Worm (Caenorhabditis elegans) whole organism, midembryonic: Measurements from ENCODE around the gene dhs-25.

Experiments
- T22C8.4 ChIP-seq: fragments of 200-800 bp; sonication (Bioruptor generic); IDR thresholded peaks from 2 replicates; pipeline ENCODE4 v1.3.6; 2022; ENCODE audit warnings: missing genetic modification characterization, missing compliant biosample characterization
- flt-1 ChIP-seq: fragments of 200-800 bp; sonication (Bioruptor generic); IDR thresholded peaks from 2 replicates; pipeline ENCODE4 v1.3.6; 2022; ENCODE audit warnings: missing genetic modification characterization, missing compliant biosample characterization
- klf-2 ChIP-seq: fragments of 200-800 bp; sonication (Bioruptor generic); conservative IDR thresholded peaks from 2 replicates; pipeline ENCODE4 v1.3.6; 2022; ENCODE audit warnings: missing genetic modification reagents, missing genetic modification characterization, missing compliant biosample characterization
- med-1 ChIP-seq: sonication (generic microtip); optimal IDR thresholded peaks from 2 replicates; lab custom pipeline; 2017; ENCODE audit warnings: missing genetic modification characterization, mild to moderate bottlenecking, missing compliant biosample characterization, antibody characterized with exemption, missing genetic modification reagents; ENCODE audit not compliant: insufficient read depth
- tab-1 ChIP-seq: fragments of 200-800 bp; sonication (Bioruptor generic); IDR thresholded peaks from 2 replicates; pipeline ENCODE4 v1.3.6; 2022; ENCODE audit warnings: missing genetic modification characterization, missing compliant biosample characterization
- ztf-23 ChIP-seq: fragments of 200-800 bp; sonication (Bioruptor generic); IDR thresholded peaks from 2 replicates; pipeline ENCODE4 v1.3.6; 2022; ENCODE audit warnings: missing genetic modification reagents, missing genetic modification characterization, missing compliant biosample characterization
- ztf-29 ChIP-seq: fragments of 200-800 bp; sonication (Bioruptor generic); IDR thresholded peaks from 2 replicates; pipeline ENCODE4 v1.3.6; 2022; ENCODE audit warnings: missing genetic modification reagents, missing genetic modification characterization, missing compliant biosample characterization

DNA sequence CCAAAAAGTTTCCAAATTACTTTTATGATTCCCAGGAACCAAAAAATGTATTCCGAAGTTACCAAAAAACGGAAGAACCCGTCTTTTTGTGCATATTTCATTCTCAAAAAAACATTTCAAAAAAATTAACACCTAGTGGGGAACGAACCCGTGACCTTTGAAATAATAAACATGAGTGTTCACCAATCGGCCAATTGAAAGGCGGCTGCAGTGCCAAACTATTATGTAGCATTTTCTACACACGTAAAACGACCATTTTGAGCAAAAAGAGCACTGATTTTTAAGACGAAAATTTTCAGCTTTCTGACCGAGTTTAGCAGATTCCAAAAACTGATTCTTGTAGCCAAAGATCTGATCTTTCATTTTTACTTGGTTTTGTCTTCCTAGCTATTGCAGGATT is 4.7 kb downstream of the dhs-25 start:
- TF ChIP-seq ztf-29 (no peak), med-1 (GFP tag; lab: Kevin White, UChicago) (no peak), ztf-23 (GFP tag; lab: Robert Waterston, UW) (no peak), T22C8.4 (no peak), flt-1 (GFP tag; lab: Robert Waterston, UW) (no peak), tab-1 (GFP tag; lab: Robert Waterston, UW) (no peak), klf-2 (GFP tag; lab: Robert Waterston, UW) (no peak)
